Fruit fly (Drosophila melanogaster): Measurements from ENCODE around the gene ed.

DNA sequence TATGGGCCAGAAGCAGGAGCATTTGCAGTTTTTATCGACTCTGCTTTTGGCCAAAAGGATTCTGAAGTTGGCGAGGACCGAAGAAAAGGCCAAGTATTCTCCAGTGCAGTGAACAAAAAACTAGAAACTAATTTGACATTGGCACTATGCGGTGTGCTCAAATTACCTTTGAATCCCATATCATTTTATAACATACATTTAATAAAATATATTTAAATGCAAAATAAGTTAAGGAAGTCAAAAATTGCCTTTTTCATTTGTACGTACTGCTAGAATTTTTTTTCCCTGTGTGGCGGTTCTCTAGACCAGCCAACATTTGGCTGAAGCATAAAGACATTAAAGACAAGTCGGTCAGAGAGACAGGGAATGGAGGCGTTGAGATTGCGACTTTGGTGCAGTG lies 39.3 kb downstream of the ed start:
- TF ChIP-seq CG1620 (GFP tag; optimal IDR thresholded peaks at IDR 0.05) (no peak), pad (GFP tag; optimal IDR thresholded peaks at IDR 0.05) (no peak), CG33017 (tag; optimal IDR thresholded peaks at IDR 0.05) (no peak), Hr96 (GFP tag; optimal IDR thresholded peaks at IDR 0.05) (no peak), CG7101 (tag; optimal IDR thresholded peaks at IDR 0.05) (no peak), kay (GFP tag; ENCODE audit: borderline replicate concordance) (no peak), CG5204 (GFP tag; optimal IDR thresholded peaks at IDR 0.05) (no peak), bab1 (GFP tag; optimal IDR thresholded peaks at IDR 0.05) (no peak), CG7045 (GFP tag; optimal IDR thresholded peaks at IDR 0.05) (no peak), Clk (GFP tag; optimal IDR thresholded peaks at IDR 0.05) (no peak), ovo (GFP tag; optimal IDR thresholded peaks at IDR 0.05) (no peak)
